Worm (Caenorhabditis elegans): ENCODE measurements around the gene srh-203.

DNA sequence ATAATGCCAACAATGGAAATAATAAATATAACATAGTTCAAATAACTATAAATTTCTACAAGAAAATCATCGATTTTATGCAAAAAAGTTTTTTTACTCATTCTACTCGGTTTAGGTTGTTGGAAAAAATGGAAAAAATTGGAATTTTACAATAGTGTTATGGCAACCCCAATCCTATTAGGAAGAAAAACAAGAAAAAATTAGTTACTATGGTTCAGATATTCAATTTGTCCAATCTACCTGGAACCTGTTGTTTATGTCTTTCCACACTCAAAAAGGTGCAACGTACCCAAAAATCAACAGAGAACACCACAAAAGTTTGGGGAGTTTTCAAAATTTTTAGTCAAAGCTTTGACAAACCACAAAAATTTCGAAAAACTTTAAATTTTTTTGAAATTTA lies 26.0 kb downstream of the srh-203 start, which contains the start of gene T27C5.10:
- TF ChIP-seq nhr-23 (tag; optimal IDR thresholded peaks at IDR 0.05), result no peak
- no peak for TF ChIP-seq mdl-1 (tag; optimal IDR thresholded peaks at IDR 0.05)
- no peak for TF ChIP-seq F13H6.1 (tag; optimal IDR thresholded peaks at IDR 0.05)
- TF ChIP-seq mab-5 (tag; optimal IDR thresholded peaks at IDR 0.05), result no peak
- no peak for TF ChIP-seq egl-27 (tag; optimal IDR thresholded peaks at IDR 0.05)
- TF ChIP-seq elt-3 (tag; optimal IDR thresholded peaks at IDR 0.05), result no peak
- no peak for TF ChIP-seq ceh-16 (tag; optimal IDR thresholded peaks at IDR 0.05)
- no peak for TF ChIP-seq nhr-11 (tag; optimal IDR thresholded peaks at IDR 0.05)
